Fruit fly (Drosophila melanogaster) whole organism, adult: ENCODE results near the gene GstD11.

ENCODE experiments used
- CG11617 ChIP-seq: fragments of 200-800 bp; sonication (Bioruptor generic); optimal IDR thresholded peaks from 2 replicates; lab custom pipeline; 2017; ENCODE audit warnings: mild to moderate bottlenecking, missing biosample characterization, missing genetic modification reagents, missing genetic modification characterization
- CG14711 ChIP-seq: fragments of 200-800 bp; sonication (Bioruptor generic); optimal IDR thresholded peaks from 2 replicates; lab custom pipeline; 2018; ENCODE audit warnings: missing biosample characterization, mild to moderate bottlenecking, missing genetic modification characterization, moderate library complexity
- CG1620 ChIP-seq: fragments of 200-800 bp; sonication (Bioruptor generic); optimal IDR thresholded peaks from 2 replicates; lab custom pipeline; 2016; ENCODE audit warnings: missing biosample characterization, missing genetic modification characterization
- CG5204 ChIP-seq: fragments of 200-800 bp; sonication (Bioruptor generic); optimal IDR thresholded peaks from 2 replicates; lab custom pipeline; 2016; ENCODE audit warnings: missing biosample characterization, missing genetic modification characterization
- Clk ChIP-seq: fragments of 200-800 bp; sonication (Bioruptor generic); optimal IDR thresholded peaks from 2 replicates; lab custom pipeline; 2017; ENCODE audit warnings: missing biosample characterization, missing genetic modification characterization
- Hr96 ChIP-seq: fragments of 200-800 bp; sonication (Bioruptor generic); optimal IDR thresholded peaks from 2 replicates; lab custom pipeline; 2016; ENCODE audit warnings: missing biosample characterization, missing genetic modification characterization
- cic ChIP-seq: fragments of 200-800 bp; sonication (Bioruptor generic); optimal IDR thresholded peaks from 2 replicates; lab custom pipeline; 2017; ENCODE audit warnings: missing biosample characterization, mild to moderate bottlenecking, missing genetic modification characterization, moderate library complexity
- cnc ChIP-seq, 2 experiments: fragments of >200 bp; optimal IDR thresholded peaks; 2 replicates each; lab custom pipeline; 2017
- pad ChIP-seq: fragments of 200-800 bp; sonication (Bioruptor generic); optimal IDR thresholded peaks from 3 replicates; lab custom pipeline; 2017; ENCODE audit warnings: missing biosample characterization, missing genetic modification characterization, mild to moderate bottlenecking, moderate library complexity, missing genetic modification reagents

DNA sequence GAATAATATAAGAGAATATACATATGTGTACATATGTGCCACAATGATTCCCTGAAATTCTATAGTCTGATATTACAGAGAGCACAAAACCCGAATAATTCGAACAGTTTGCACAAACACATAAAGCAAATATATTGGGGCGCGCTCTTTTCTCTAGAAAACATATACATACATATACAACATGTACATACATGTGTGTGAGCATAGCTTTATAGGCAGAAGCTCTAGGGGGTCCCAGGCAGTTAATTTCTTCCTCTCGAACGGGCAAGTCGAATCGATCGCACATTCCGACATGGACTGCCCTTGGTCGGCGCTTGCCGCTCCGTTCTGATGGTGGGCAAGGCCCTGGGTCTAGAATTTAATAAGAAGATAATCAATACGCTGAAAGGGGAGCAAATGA is 10.3 kb upstream of the GstD11 start, which contains the start of gene GstD3:
- no peak for TF ChIP-seq cnc (optimal IDR thresholded peaks at IDR 0.05; lab: Kevin White, UChicago)
- TF ChIP-seq CG14711 (tag; lab: Kevin White, UChicago) = no peak
- TF ChIP-seq CG11617 (GFP tag; lab: Kevin White, UChicago) = no peak
- no peak for TF ChIP-seq Hr96 (GFP tag; lab: Kevin White, UChicago)
- TF ChIP-seq pad (GFP tag; lab: Kevin White, UChicago) = no peak
- no peak for TF ChIP-seq CG5204 (GFP tag; lab: Kevin White, UChicago)
- TF ChIP-seq Clk (GFP tag; lab: Kevin White, UChicago) = no peak
- no peak for TF ChIP-seq cic (GFP tag; lab: Kevin White, UChicago)
- TF ChIP-seq CG1620 (GFP tag; lab: Kevin White, UChicago) = no peak
